Worm (Caenorhabditis elegans): ENCODE results near the gene EGAP1.1.

Gene EGAP1.1

DNA sequence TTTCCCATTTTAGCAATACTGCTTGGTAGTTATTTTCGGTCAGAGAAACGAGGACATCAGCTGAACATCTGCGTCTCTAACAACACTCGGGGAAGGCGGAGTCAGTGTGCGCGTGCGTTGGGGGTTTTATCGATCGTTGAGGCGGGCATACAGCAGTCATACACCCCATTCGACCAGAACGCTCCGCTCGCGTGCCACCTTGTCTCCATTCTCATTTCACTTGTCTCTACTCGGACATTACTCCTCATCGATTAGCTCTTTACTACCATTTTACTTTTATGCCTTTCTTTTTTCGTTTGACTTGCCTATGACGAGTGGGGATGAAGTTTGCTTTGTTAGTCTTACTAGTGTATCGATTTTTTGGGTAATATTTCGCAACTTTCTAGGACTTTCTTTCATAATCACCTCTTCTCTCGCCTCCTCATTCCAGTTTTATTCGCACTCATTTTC, 3.5 kb upstream of the EGAP1.1 start (continued):
- peak; percentile 80 for TF ChIP-seq Y53G8AR.9 (GFP tag; conservative IDR thresholded peaks at IDR 0.05)
- TF ChIP-seq cebp-1 (GFP tag; IDR thresholded peaks at IDR 0.05): peak; percentile 64; the same call in 1 of the 2 replicates
- TF ChIP-seq cebp-1 (tag; optimal IDR thresholded peaks at IDR 0.05): peak; percentile 95
- TF ChIP-seq madf-3 (GFP tag; IDR thresholded peaks at IDR 0.05): peak; percentile 24
- peak; percentile 71 for TF ChIP-seq pbrm-1 (GFP tag; IDR thresholded peaks at IDR 0.05)
- TF ChIP-seq dpff-1 (tag; optimal IDR thresholded peaks at IDR 0.05): no peak
- TF ChIP-seq let-526 (GFP tag; IDR thresholded peaks at IDR 0.05): peak; percentile 60; the same call in 1 of the 2 replicates
- peak; percentile 22; the same call in 1 of the 2 replicates for TF ChIP-seq ceh-40 (GFP tag; IDR thresholded peaks at IDR 0.05)
- TF ChIP-seq mes-4 (tag; optimal IDR thresholded peaks at IDR 0.05): no peak
- TF ChIP-seq tbp1 (GFP tag; optimal IDR thresholded peaks at IDR 0.05): peak; percentile 9
- TF ChIP-seq ceh-58 (GFP tag; IDR thresholded peaks at IDR 0.05): peak; percentile 2; the same call in 1 of the 2 replicates
- no peak for TF ChIP-seq nfya-1 (tag; optimal IDR thresholded peaks at IDR 0.05; ENCODE audit: borderline replicate concordance, insufficient read depth)
- TF ChIP-seq ceh-27 (GFP tag; optimal IDR thresholded peaks at IDR 0.05): peak; percentile 72
- peak; percentile 57; the same call in 1 of the 2 replicates for TF ChIP-seq egl-44 (GFP tag; IDR thresholded peaks at IDR 0.05)
- TF ChIP-seq madf-6 (GFP tag; IDR thresholded peaks at IDR 0.05): peak; percentile 6; the same call in 1 of the 2 replicates
- peak; percentile 11; the same call in 1 of the 2 replicates for TF ChIP-seq ekl-4 (GFP tag; IDR thresholded peaks at IDR 0.05)
- TF ChIP-seq T07F8.4 (tag; optimal IDR thresholded peaks at IDR 0.05): peak; percentile 13
- TF ChIP-seq lin-26 (GFP tag; IDR thresholded peaks at IDR 0.05): 0 out of 2 replicates have a peak, but pooled peaks have one; percentile 60

DNA sequence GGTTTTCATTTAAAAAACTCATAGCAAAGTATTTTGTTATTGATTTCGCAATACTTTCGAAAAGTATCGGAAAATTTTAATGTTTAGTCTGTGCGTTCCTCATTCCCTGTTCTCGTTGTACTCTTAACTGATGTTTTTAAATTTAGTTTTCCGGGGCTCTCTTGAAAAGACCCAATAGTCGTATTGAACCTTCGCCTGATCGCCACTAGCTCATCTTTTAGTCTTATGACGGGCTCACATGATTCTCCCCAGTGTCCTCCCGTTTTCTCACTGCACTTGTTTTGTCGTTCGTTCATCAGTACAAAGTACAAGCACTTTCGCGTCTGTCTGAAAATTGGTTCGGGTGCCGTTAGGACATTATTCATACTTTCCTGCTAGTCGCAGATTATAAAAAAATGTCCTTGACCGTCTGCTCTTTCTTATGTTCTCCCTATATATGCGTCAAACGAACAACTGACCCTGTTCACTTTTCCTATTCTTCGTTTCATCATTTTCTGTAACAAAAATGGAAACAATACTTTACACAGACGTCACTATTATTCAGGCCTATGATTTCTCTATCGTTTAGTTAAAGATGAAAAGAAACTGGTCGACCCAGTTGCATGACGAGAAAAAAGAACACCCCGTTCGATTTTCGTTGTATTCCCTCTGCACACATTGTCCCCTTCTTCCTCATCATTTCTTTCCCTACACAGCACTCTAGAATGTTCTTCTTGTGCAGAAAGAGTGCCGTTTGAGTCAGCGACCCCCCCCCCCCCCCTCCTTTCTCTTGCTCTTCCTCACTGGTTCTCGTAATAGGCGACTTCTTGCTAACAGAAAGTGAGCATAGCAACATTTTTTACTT, 2.7 kb upstream of the EGAP1.1 start, which contains the start of gene ubq-1:
Gene ubq-1 (plus strand): TSS at position 802 of the 844 bp plus-strand sequence.
- TF ChIP-seq ama-1 (optimal IDR thresholded peaks at IDR 0.05): no peak
- peak in 1 of 2 experiments; percentile 2 for TF ChIP-seq ama-1 (GFP tag; optimal IDR thresholded peaks at IDR 0.05)
- no peak for TF ChIP-seq snpc-1.3 (tag; optimal IDR thresholded peaks at IDR 0.05; ENCODE audit: insufficient read depth)
- TF ChIP-seq lir-1 (GFP tag; conservative IDR thresholded peaks at IDR 0.05): no peak
- peak; percentile 44; the same call in 1 of the 2 replicates for TF ChIP-seq egrh-3 (GFP tag; IDR thresholded peaks at IDR 0.05)
- TF ChIP-seq B0261.1 (tag; optimal IDR thresholded peaks at IDR 0.05): no peak
- TF ChIP-seq lsl-1 (GFP tag; optimal IDR thresholded peaks at IDR 0.05): peak; percentile 27
- TF ChIP-seq cebp-1 (GFP tag; IDR thresholded peaks at IDR 0.05): peak; percentile 88
- peak; percentile 95 for TF ChIP-seq cebp-1 (tag; optimal IDR thresholded peaks at IDR 0.05)
- TF ChIP-seq ccch-3 (GFP tag; optimal IDR thresholded peaks at IDR 0.05): no peak
- TF ChIP-seq ztf-28 (GFP tag; IDR thresholded peaks at IDR 0.05): no peak
- no peak for TF ChIP-seq B0019.2 (GFP tag; conservative IDR thresholded peaks at IDR 0.05)
- TF ChIP-seq atf-7 (tag; optimal IDR thresholded peaks at IDR 0.05): no peak
- no peak for TF ChIP-seq T07F8.4 (tag; optimal IDR thresholded peaks at IDR 0.05)
- TF ChIP-seq mel-28 (tag; optimal IDR thresholded peaks at IDR 0.05; ENCODE audit: borderline replicate concordance): peak; percentile 9
- TF ChIP-seq lsy-27 (tag; optimal IDR thresholded peaks at IDR 0.05; ENCODE audit: borderline replicate concordance, insufficient read depth): no peak
- TF ChIP-seq dox-1 (GFP tag; IDR thresholded peaks at IDR 0.05): 0 out of 2 replicates have a peak, but pooled peaks have one; percentile 6
- TF ChIP-seq hsf-1 (GFP tag; IDR thresholded peaks at IDR 0.05): peak; percentile 48; the same call in 1 of the 2 replicates
- TF ChIP-seq Y53G8AR.9 (GFP tag; conservative IDR thresholded peaks at IDR 0.05): 0 out of 2 replicates have a peak, but pooled peaks have one; percentile 8
- TF ChIP-seq Y95B8A.8 (GFP tag; IDR thresholded peaks at IDR 0.05): no peak; the same call in 1 of the 2 replicates
- TF ChIP-seq ZK185.1 (tag; optimal IDR thresholded peaks at IDR 0.05; ENCODE audit: poor library complexity, severe bottlenecking): peak; percentile 60
